Fruit fly (Drosophila melanogaster): Measurements from ENCODE around the gene mrn.

Gene mrn

DNA sequence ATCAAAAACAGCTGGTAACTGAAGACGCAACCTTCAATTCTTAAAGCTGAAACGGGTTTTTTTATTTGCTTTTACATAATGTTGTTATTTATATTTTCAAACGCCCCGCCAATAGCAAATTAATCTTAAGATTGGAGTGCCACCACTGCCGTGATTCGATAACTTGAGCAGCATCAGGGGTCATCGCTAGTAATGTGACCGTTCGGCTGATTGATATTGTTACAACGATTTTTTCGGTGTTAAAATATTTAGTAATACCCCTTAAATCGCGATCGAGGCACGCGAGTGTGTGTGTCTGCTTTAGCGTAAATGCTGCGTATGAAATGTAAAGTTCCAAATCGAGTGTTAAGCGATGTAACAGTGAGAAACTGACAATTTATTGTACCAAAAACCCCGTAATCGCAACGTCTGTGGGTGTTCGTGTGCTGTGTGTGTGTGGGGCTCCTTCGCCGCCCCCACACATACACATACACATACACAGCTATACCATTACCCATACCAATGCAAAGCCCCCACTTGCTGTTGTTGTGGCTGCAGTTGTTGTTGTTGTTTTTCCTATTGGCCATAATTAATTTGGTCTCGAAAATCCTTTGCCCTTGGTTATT lies 14.4 kb downstream of the mrn start, which contains the start of gene dop (continued):
- TF ChIP-seq hkb (optimal IDR thresholded peaks at IDR 0.05) (no peak), hkb (GFP tag; IDR thresholded peaks at IDR 0.05) (peak; percentile 22; the same call in 1 of the 2 replicates), gcm2 (GFP tag; optimal IDR thresholded peaks at IDR 0.05) (no peak), Hand (GFP tag; optimal IDR thresholded peaks at IDR 0.05) (no peak), CG6791 (GFP tag; IDR thresholded peaks at IDR 0.05; ENCODE audit: partially characterized antibody) (peak; percentile 52; the same call in 2 of the 3 replicates), CG1603 (tag; optimal IDR thresholded peaks at IDR 0.05) (peak; percentile 62), ems (GFP tag; optimal IDR thresholded peaks at IDR 0.05) (no peak), CG4404 (GFP tag; IDR thresholded peaks at IDR 0.05) (no peak), aop (GFP tag; IDR thresholded peaks at IDR 0.05) (no peak), seq (GFP tag; IDR thresholded peaks at IDR 0.05) (no peak), CG7745 (tag; optimal IDR thresholded peaks at IDR 0.05) (no peak), CG6683 (GFP tag; optimal IDR thresholded peaks at IDR 0.05) (no peak), CG4854 (GFP tag; optimal IDR thresholded peaks at IDR 0.05) (no peak), Lhr (GFP tag; optimal IDR thresholded peaks at IDR 0.05) (peak; percentile 8), CG30403 (GFP tag; optimal IDR thresholded peaks at IDR 0.05) (peak; percentile 23), CG17359 (tag; optimal IDR thresholded peaks at IDR 0.05) (no peak), CG12769 (tag; optimal IDR thresholded peaks at IDR 0.05) (peak; percentile 9), bab2 (GFP tag; optimal IDR thresholded peaks at IDR 0.05) (no peak), CG17802 (tag; optimal IDR thresholded peaks at IDR 0.05) (no peak), slp2 (GFP tag; optimal IDR thresholded peaks at IDR 0.05) (no peak), Gsc (GFP tag; IDR thresholded peaks at IDR 0.05) (no peak), en (GFP tag; optimal IDR thresholded peaks at IDR 0.05) (no peak), kay (GFP tag; optimal IDR thresholded peaks at IDR 0.05) (no peak), CG7963 (GFP tag; IDR thresholded peaks at IDR 0.05; ENCODE audit: partially characterized antibody) (no peak; the same call in 2 of the 3 replicates), az2 (GFP tag; optimal IDR thresholded peaks at IDR 0.05) (no peak), Hr3 (GFP tag; optimal IDR thresholded peaks at IDR 0.05) (peak; percentile 17), mam (GFP tag; optimal IDR thresholded peaks at IDR 0.05) (peak; percentile 45), pb (GFP tag; optimal IDR thresholded peaks at IDR 0.05) (no peak), Med (GFP tag) (peak; percentile 89), chif (GFP tag; optimal IDR thresholded peaks at IDR 0.05) (no peak), shn (GFP tag; optimal IDR thresholded peaks at IDR 0.05) (peak; percentile 42), toy (GFP tag; IDR thresholded peaks at IDR 0.05) (no peak), crol (GFP tag; IDR thresholded peaks at IDR 0.05) (no peak), fd3F (GFP tag; optimal IDR thresholded peaks at IDR 0.05) (no peak), ranshi (GFP tag; IDR thresholded peaks at IDR 0.05) (no peak), Vsx1 (GFP tag; optimal IDR thresholded peaks at IDR 0.05) (no peak), CG13296 (GFP tag; optimal IDR thresholded peaks at IDR 0.05) (no peak), CG11696 (GFP tag; IDR thresholded peaks at IDR 0.05) (no peak), kah (GFP tag; optimal IDR thresholded peaks at IDR 0.05) (no peak), CG17186 (GFP tag; optimal IDR thresholded peaks at IDR 0.05) (peak; percentile 20), CG7839 (tag; optimal IDR thresholded peaks at IDR 0.05) (no peak), sc (optimal IDR thresholded peaks at IDR 0.05) (no peak), sc (GFP tag; optimal IDR thresholded peaks at IDR 0.05) (no peak), CTCF (GFP tag; optimal IDR thresholded peaks at IDR 0.05) (no peak), Antp (GFP tag; optimal IDR thresholded peaks at IDR 0.05) (peak; percentile 29), dmrt99B (tag; optimal IDR thresholded peaks at IDR 0.05) (no peak), CG2120 (GFP tag; optimal IDR thresholded peaks at IDR 0.05) (peak; percentile 35), D19B (GFP tag; optimal IDR thresholded peaks at IDR 0.05) (peak; percentile 78), ATbp (GFP tag; optimal IDR thresholded peaks at IDR 0.05) (no peak), tio (GFP tag; optimal IDR thresholded peaks at IDR 0.05) (no peak), Atf6 (GFP tag; IDR thresholded peaks at IDR 0.05) (peak; percentile 11; the same call in 1 of the 2 replicates), CG13624 (GFP tag; optimal IDR thresholded peaks at IDR 0.05) (no peak)

Data from whole organism, embryonic.